Worm (Caenorhabditis elegans): ENCODE results near the gene fbxb-51.
"Not testable (repeated sequence)": the region's sequence is repeated elsewhere in the genome, so short reads cannot be mapped to it uniquely, and the experiment has no call there.

- not testable (repeated sequence) for TF ChIP-seq hmbx-1 (tag; optimal IDR thresholded peaks at IDR 0.05); pes-1 (GFP tag; IDR thresholded peaks at IDR 0.05); scrt-1 (GFP tag; IDR thresholded peaks at IDR 0.05); ama-1 (optimal IDR thresholded peaks at IDR 0.05); F13C5.2 (tag; optimal IDR thresholded peaks at IDR 0.05); flt-1 (GFP tag; IDR thresholded peaks at IDR 0.05); aly-1 (tag; optimal IDR thresholded peaks at IDR 0.05)
Measured at ce11 chrII:1556217-1556616, 5.7 kb downstream of the fbxb-51 start, which contains the start of the genes fbxb-54 and fbxb-50.
